Fruit fly (Drosophila melanogaster) whole organism, embryonic: ENCODE measurements around the gene CG7149.

Experiments used
- B-H2 ChIP-seq: fragments of 200-800 bp; sonication (Bioruptor generic); optimal IDR thresholded peaks from 2 replicates; lab custom pipeline; 2018; ENCODE audit warnings: missing biosample characterization, mild to moderate bottlenecking, missing genetic modification characterization
- gcm ChIP-seq: fragments of 200-800 bp; sonication (Bioruptor generic); optimal IDR thresholded peaks from 2 replicates; lab custom pipeline; 2019; ENCODE audit warnings: missing biosample characterization, mild to moderate bottlenecking, missing genetic modification characterization, moderate library complexity

DNA sequence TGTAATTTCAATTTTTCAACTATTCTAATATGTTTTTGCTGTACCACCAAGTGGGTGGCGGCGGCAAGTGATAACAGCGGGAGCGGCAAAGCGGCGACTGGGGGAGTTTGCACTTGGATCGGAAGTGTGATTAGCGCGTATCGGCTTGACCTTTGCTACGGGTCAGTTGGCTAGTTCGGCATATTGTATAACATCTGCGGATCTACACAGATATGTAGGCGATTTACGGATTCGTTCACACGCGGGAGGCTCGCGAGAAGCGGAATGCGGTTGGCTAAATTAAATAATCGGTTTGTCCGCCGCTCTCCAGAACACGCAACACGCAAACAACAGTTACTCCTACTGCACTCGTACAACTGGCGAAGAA, 293 bp downstream of the CG7149 start:
- TF ChIP-seq gcm (GFP tag; lab: Kevin White, UChicago): no peak
- no peak for TF ChIP-seq B-H2 (GFP tag; lab: Kevin White, UChicago)
